Fruit fly (Drosophila melanogaster): ENCODE results near the gene Glyp.

The Glyp gene

dm6 chr2L:2162729-2163567, 32.3 kb downstream of the Glyp start (continued):
- no peak for TF ChIP-seq Hr3 (GFP tag; optimal IDR thresholded peaks at IDR 0.05)
- TF ChIP-seq CG1024 (GFP tag; IDR thresholded peaks at IDR 0.05), result no peak
- TF ChIP-seq rib (GFP tag; IDR thresholded peaks at IDR 0.05), result no peak
- TF ChIP-seq Six4 (GFP tag; optimal IDR thresholded peaks at IDR 0.05), result no peak
- TF ChIP-seq phol (tag; optimal IDR thresholded peaks at IDR 0.05), result peak; percentile 41
- TF ChIP-seq CG16779 (GFP tag; IDR thresholded peaks at IDR 0.05), result no peak
- TF ChIP-seq zen2 (GFP tag; IDR thresholded peaks at IDR 0.05; ENCODE audit: partially characterized antibody), result no peak; the same call in 2 of the 3 replicates
- no peak for TF ChIP-seq CG12299 (tag; optimal IDR thresholded peaks at IDR 0.05)
- TF ChIP-seq CG18599 (GFP tag; optimal IDR thresholded peaks at IDR 0.05), result no peak
- TF ChIP-seq CG6683 (GFP tag; optimal IDR thresholded peaks at IDR 0.05), result no peak
- TF ChIP-seq ap (GFP tag; IDR thresholded peaks at IDR 0.05), result peak; percentile 36; the same call in 1 of the 2 replicates
- no peak for TF ChIP-seq Optix (GFP tag; IDR thresholded peaks at IDR 0.05)
- TF ChIP-seq crol (GFP tag; IDR thresholded peaks at IDR 0.05), result peak; percentile 88
- TF ChIP-seq lilli (GFP tag; optimal IDR thresholded peaks at IDR 0.05), result no peak
- TF ChIP-seq CG10979 (tag; optimal IDR thresholded peaks at IDR 0.05), result peak; percentile 18
- no peak for TF ChIP-seq Hmr (GFP tag; optimal IDR thresholded peaks at IDR 0.05)
- no peak for TF ChIP-seq CG14860 (GFP tag; IDR thresholded peaks at IDR 0.05; ENCODE audit: partially characterized antibody)
- no peak for TF ChIP-seq CG12219 (GFP tag; optimal IDR thresholded peaks at IDR 0.05)
- no peak for TF ChIP-seq CG7372 (GFP tag; IDR thresholded peaks at IDR 0.05)
- TF ChIP-seq CG11085 (GFP tag; IDR thresholded peaks at IDR 0.05), result no peak
- TF ChIP-seq Nf-YC (tag; optimal IDR thresholded peaks at IDR 0.05), result no peak
- peak; percentile 5 for TF ChIP-seq fd96Cb (tag; optimal IDR thresholded peaks at IDR 0.05)
- peak; percentile 86 for TF ChIP-seq CG11696 (GFP tag; IDR thresholded peaks at IDR 0.05)
- TF ChIP-seq CG18619 (GFP tag; optimal IDR thresholded peaks at IDR 0.05), result no peak
- TF ChIP-seq ash1 (GFP tag; optimal IDR thresholded peaks at IDR 0.05), result no peak
- TF ChIP-seq klu (GFP tag; IDR thresholded peaks at IDR 0.05), result no peak
- no peak for TF ChIP-seq tll (GFP tag; optimal IDR thresholded peaks at IDR 0.05)
- TF ChIP-seq NfI (GFP tag; optimal IDR thresholded peaks at IDR 0.05), result no peak
- no peak for TF ChIP-seq psq (GFP tag; optimal IDR thresholded peaks at IDR 0.05)
- TF ChIP-seq gro (GFP tag; optimal IDR thresholded peaks at IDR 0.05), result no peak
- no peak for TF ChIP-seq ttk (GFP tag; IDR thresholded peaks at IDR 0.05)
- TF ChIP-seq CG2120 (GFP tag; optimal IDR thresholded peaks at IDR 0.05), result no peak
- TF ChIP-seq Dfd (GFP tag; optimal IDR thresholded peaks at IDR 0.05), result no peak
- TF ChIP-seq lola (GFP tag; optimal IDR thresholded peaks at IDR 0.05), result no peak
- no peak for TF ChIP-seq kay (GFP tag; optimal IDR thresholded peaks at IDR 0.05)
- no peak for TF ChIP-seq CG16863 (GFP tag; optimal IDR thresholded peaks at IDR 0.05)
- TF ChIP-seq Lhr (GFP tag; optimal IDR thresholded peaks at IDR 0.05), result no peak
- TF ChIP-seq CG12155 (GFP tag; optimal IDR thresholded peaks at IDR 0.05), result no peak
- TF ChIP-seq CG11398 (GFP tag; optimal IDR thresholded peaks at IDR 0.05), result no peak
- no peak for TF ChIP-seq CG15073 (GFP tag; optimal IDR thresholded peaks at IDR 0.05)
- TF ChIP-seq tgo (GFP tag; IDR thresholded peaks at IDR 0.05), result no peak
- no peak for TF ChIP-seq schlank (tag; optimal IDR thresholded peaks at IDR 0.05)
- no peak for TF ChIP-seq maf-S (GFP tag; optimal IDR thresholded peaks at IDR 0.05)
- peak; percentile 78 for TF ChIP-seq cg (GFP tag; optimal IDR thresholded peaks at IDR 0.05)
- no peak for TF ChIP-seq pfk (GFP tag; optimal IDR thresholded peaks at IDR 0.05)
- TF ChIP-seq CG18262 (tag; optimal IDR thresholded peaks at IDR 0.05), result peak; percentile 22
- TF ChIP-seq chn (GFP tag; optimal IDR thresholded peaks at IDR 0.05), result no peak
- TF ChIP-seq CG7271 (tag; optimal IDR thresholded peaks at IDR 0.05), result no peak
- TF ChIP-seq Ada2b (GFP tag; IDR thresholded peaks at IDR 0.05), result no peak
